Worm (Caenorhabditis elegans) whole organism, young adult: Measurements from ENCODE around the gene chtb-2.

ENCODE experiments used
- F22D6.2 ChIP-seq: sonication (generic microtip); optimal IDR thresholded peaks from 2 replicates; lab custom pipeline; 2016; ENCODE audit warnings: mild to moderate bottlenecking, missing genetic modification characterization, missing compliant biosample characterization
- ama-1 ChIP-seq, 3 experiments: fragments of 150-350 bp in 1 of 3; sonication (generic microtip) in 2 of 3; optimal IDR thresholded peaks; 2 replicates each; lab custom pipeline; 2014 to 2018; ENCODE audit warnings: missing biosample characterization in 2 of 3, missing genetic modification characterization in 2 of 3, missing genetic modification reagents in 2 of 3
- dpl-1 ChIP-seq: fragments of 150-350 bp; optimal IDR thresholded peaks from 2 replicates; lab custom pipeline; 2014; ENCODE audit warnings: missing biosample characterization, missing genetic modification reagents, missing genetic modification characterization
- lin-26 ChIP-seq: fragments of 200-800 bp; sonication (Bioruptor generic); IDR thresholded peaks from 2 replicates; pipeline ENCODE4 v1.3.6; 2022; ENCODE audit warnings: missing genetic modification reagents, missing genetic modification characterization, missing compliant biosample characterization
- nfya-1 ChIP-seq: sonication (generic microtip); optimal IDR thresholded peaks from 2 replicates; lab custom pipeline; 2017; ENCODE audit warnings: antibody characterized with exemption, missing compliant biosample characterization, missing genetic modification characterization, borderline replicate concordance; ENCODE audit not compliant: insufficient read depth
- snpc-1.1 ChIP-seq: sonication (generic microtip); optimal IDR thresholded peaks from 2 replicates; lab custom pipeline; 2017; ENCODE audit warnings: missing genetic modification characterization, mild to moderate bottlenecking, missing compliant biosample characterization, antibody characterized with exemption, moderate library complexity, missing genotype, missing genetic modification reagents; ENCODE audit not compliant: insufficient read depth
- sptf-2 ChIP-seq: fragments of 200-800 bp; sonication (Bioruptor generic); optimal IDR thresholded peaks from 2 replicates; lab custom pipeline; 2018; ENCODE audit warnings: mild to moderate bottlenecking, missing genetic modification characterization, missing compliant biosample characterization
- unc-62 ChIP-seq: fragments of 150-350 bp; optimal IDR thresholded peaks from 2 replicates; lab custom pipeline; 2014; ENCODE audit warnings: missing biosample characterization, missing genetic modification reagents, missing genetic modification characterization

- TF ChIP-seq nfya-1 (tag; lab: Kevin White, UChicago) (no peak), lin-26 (GFP tag; lab: Robert Waterston, UW) (no peak), unc-62 (GFP tag; lab: Kevin White, UChicago) (no peak), ama-1 (optimal IDR thresholded peaks at IDR 0.05; lab: Kevin White, UChicago) (no peak), ama-1 (GFP tag; optimal IDR thresholded peaks at IDR 0.05; lab: Kevin White, UChicago) (no peak), snpc-1.1 (tag; lab: Kevin White, UChicago) (no peak), sptf-2 (no peak), F22D6.2 (tag; lab: Kevin White, UChicago) (no peak), dpl-1 (GFP tag; lab: Kevin White, UChicago) (no peak)
Measured at ce11 chrIII:6532647-6533046, 49.6 kb downstream of the chtb-2 start, which contains the start of gene srxa-5.
